Fruit fly (Drosophila melanogaster) whole organism, embryonic: ENCODE measurements around the gene CG9328.
A peak's percentile ranks its signal among the peaks of the same experiment; 100 is the strongest.

Source experiments
- Atf-2 ChIP-seq: fragments of 200-800 bp; sonication (Bioruptor generic); optimal IDR thresholded peaks from 2 replicates; lab custom pipeline; 2016; ENCODE audit warnings: missing biosample characterization, missing genetic modification characterization
- Atf3 ChIP-seq: fragments of 200-800 bp; sonication (Bioruptor generic); optimal IDR thresholded peaks from 3 replicates; lab custom pipeline; 2016; ENCODE audit warnings: missing biosample characterization, missing genetic modification characterization
- Atf6 ChIP-seq: fragments of 200-800 bp; sonication (Bioruptor generic); IDR thresholded peaks from 2 replicates; pipeline ENCODE4 v1.3.6; 2022; ENCODE audit warnings: missing biosample characterization, missing genetic modification characterization
- CG10431 ChIP-seq: fragments of 200-800 bp; sonication (Bioruptor generic); optimal IDR thresholded peaks from 3 replicates; lab custom pipeline; 2018; ENCODE audit warnings: missing biosample characterization, mild to moderate bottlenecking, missing genetic modification characterization
- CG10959 ChIP-seq: fragments of 200-800 bp; sonication (Bioruptor generic); IDR thresholded peaks from 2 replicates; pipeline ENCODE4 v1.3.6; 2022; ENCODE audit warnings: missing biosample characterization, missing genetic modification characterization
- CG12219 ChIP-seq: fragments of 200-800 bp; sonication (Bioruptor generic); optimal IDR thresholded peaks from 3 replicates; lab custom pipeline; 2018; ENCODE audit warnings: missing biosample characterization, mild to moderate bottlenecking, missing genetic modification characterization
- CG1233 ChIP-seq: fragments of 200-800 bp; sonication (Bioruptor generic); optimal IDR thresholded peaks from 4 replicates; lab custom pipeline; 2018; ENCODE audit warnings: missing biosample characterization, mild to moderate bottlenecking, missing genetic modification characterization
- CG13287 ChIP-seq: fragments of 200-800 bp; sonication (Bioruptor generic); IDR thresholded peaks from 2 replicates; pipeline ENCODE4 v1.3.6; 2022; ENCODE audit warnings: missing biosample characterization, missing genetic modification characterization; ENCODE audit not compliant: partially characterized antibody
- CG14441 ChIP-seq: fragments of 200-800 bp; sonication (Bioruptor generic); IDR thresholded peaks from 2 replicates; pipeline ENCODE4 v1.3.6; 2022; ENCODE audit warnings: missing biosample characterization, missing genetic modification characterization
- CG14860 ChIP-seq: fragments of 200-800 bp; sonication (Bioruptor generic); IDR thresholded peaks from 3 replicates; pipeline ENCODE4 v1.3.6; 2022; ENCODE audit warnings: missing biosample characterization, missing genetic modification characterization; ENCODE audit not compliant: partially characterized antibody
- CG14965 ChIP-seq: fragments of 200-800 bp; sonication (Bioruptor generic); optimal IDR thresholded peaks from 2 replicates; lab custom pipeline; 2016; ENCODE audit warnings: missing biosample characterization, missing genetic modification characterization, borderline replicate concordance
- CG16779 ChIP-seq: fragments of 200-800 bp; sonication (Bioruptor generic); IDR thresholded peaks from 2 replicates; pipeline ENCODE4 v1.3.6; 2022; ENCODE audit warnings: missing biosample characterization, missing genetic modification characterization
- CG17361 ChIP-seq: fragments of 200-800 bp; sonication (Bioruptor generic); IDR thresholded peaks from 3 replicates; pipeline ENCODE4 v1.3.6; 2022; ENCODE audit warnings: missing biosample characterization, missing genetic modification characterization
- CG3847 ChIP-seq: fragments of 200-800 bp; sonication (Bioruptor generic); IDR thresholded peaks from 2 replicates; pipeline ENCODE4 v1.3.6; 2022; ENCODE audit warnings: missing biosample characterization, missing genetic modification characterization
- CG4617 ChIP-seq: fragments of 200-800 bp; sonication (Bioruptor generic); optimal IDR thresholded peaks from 3 replicates; lab custom pipeline; 2016; ENCODE audit warnings: missing biosample characterization, missing genetic modification characterization, borderline replicate concordance
- CG4854 ChIP-seq: fragments of 200-800 bp; sonication (Bioruptor generic); optimal IDR thresholded peaks from 2 replicates; lab custom pipeline; 2016; ENCODE audit warnings: missing biosample characterization, missing genetic modification characterization, inconsistent platforms
- CG6683 ChIP-seq: fragments of 200-800 bp; sonication (Bioruptor generic); optimal IDR thresholded peaks from 2 replicates; lab custom pipeline; 2017; ENCODE audit warnings: missing biosample characterization, mild to moderate bottlenecking, missing genetic modification characterization, missing genetic modification reagents
- CG7745 ChIP-seq: fragments of 200-800 bp; sonication (Bioruptor generic); optimal IDR thresholded peaks from 2 replicates; lab custom pipeline; 2018; ENCODE audit warnings: missing biosample characterization, mild to moderate bottlenecking, missing genetic modification characterization, moderate library complexity
- Dref ChIP-seq: fragments of 200-800 bp; sonication (Bioruptor generic); IDR thresholded peaks from 2 replicates; pipeline ENCODE4 v1.3.6; 2022; ENCODE audit warnings: missing biosample characterization, missing genetic modification characterization
- Hey ChIP-seq: fragments of 200-800 bp; sonication (Bioruptor generic); optimal IDR thresholded peaks from 3 replicates; lab custom pipeline; 2018; ENCODE audit warnings: missing biosample characterization, mild to moderate bottlenecking, missing genetic modification characterization
- HmgD ChIP-seq: fragments of 200-800 bp; sonication (Bioruptor generic); optimal IDR thresholded peaks from 3 replicates; lab custom pipeline; 2016; ENCODE audit warnings: missing biosample characterization, missing genetic modification characterization
- HmgZ ChIP-seq: fragments of 200-800 bp; sonication (Bioruptor generic); optimal IDR thresholded peaks from 2 replicates; lab custom pipeline; 2018; ENCODE audit warnings: missing biosample characterization, mild to moderate bottlenecking, missing genetic modification characterization
- Hr39 ChIP-seq: fragments of >200 bp; optimal IDR thresholded peaks from 2 replicates; lab custom pipeline; 2017
- Med ChIP-seq: fragments of 200-800 bp; sonication (Bioruptor generic); peaks from one replicate; lab custom pipeline; 2016; ENCODE audit warnings: missing biosample characterization, missing genetic modification characterization, mild to moderate bottlenecking, inconsistent platforms, moderate library complexity
- Meics ChIP-seq: fragments of 200-800 bp; sonication (Bioruptor generic); optimal IDR thresholded peaks from 2 replicates; lab custom pipeline; 2017; ENCODE audit warnings: missing biosample characterization, mild to moderate bottlenecking, missing genetic modification characterization
- NFAT ChIP-seq: fragments of 200-800 bp; sonication (Bioruptor generic); IDR thresholded peaks from 2 replicates; pipeline ENCODE4 v1.3.6; 2022; ENCODE audit warnings: missing biosample characterization, missing genetic modification characterization
- Nf-YB ChIP-seq: fragments of 200-800 bp; sonication (Bioruptor generic); optimal IDR thresholded peaks from 3 replicates; lab custom pipeline; 2019; ENCODE audit warnings: missing biosample characterization, mild to moderate bottlenecking, missing genetic modification characterization, moderate library complexity
- NfI ChIP-seq: fragments of 200-800 bp; sonication (Bioruptor generic); optimal IDR thresholded peaks from 3 replicates; lab custom pipeline; 2018; ENCODE audit warnings: missing biosample characterization, mild to moderate bottlenecking, missing genetic modification characterization, moderate library complexity
- Rx ChIP-seq: fragments of 200-800 bp; sonication (Bioruptor generic); IDR thresholded peaks from 2 replicates; pipeline ENCODE4 v1.3.6; 2022; ENCODE audit warnings: missing biosample characterization, missing genetic modification characterization
- Scr ChIP-seq: fragments of 200-800 bp; sonication (Bioruptor generic); IDR thresholded peaks from 2 replicates; pipeline ENCODE4 v1.3.6; 2022; ENCODE audit warnings: missing biosample characterization, missing genetic modification characterization; ENCODE audit not compliant: partially characterized antibody
- Stat92E ChIP-seq, 3 experiments: fragments of >200 bp in 2 of 3; fragments of 200-800 bp in 1 of 3; sonication (Bioruptor generic) in 1 of 3; optimal IDR thresholded peaks; 2 replicates each; lab custom pipeline; 2017 to 2019; ENCODE audit warnings: missing biosample characterization in 3 of 3, missing genetic modification characterization in 3 of 3, mild to moderate bottlenecking in 1 of 3, moderate library complexity in 1 of 3
- Xrp1 ChIP-seq: fragments of 200-800 bp; sonication (Bioruptor generic); IDR thresholded peaks from 2 replicates; pipeline ENCODE4 v1.3.6; 2022; ENCODE audit warnings: missing biosample characterization, missing genetic modification characterization
- ap ChIP-seq: fragments of 200-800 bp; sonication (Bioruptor generic); IDR thresholded peaks from 2 replicates; pipeline ENCODE4 v1.3.6; 2022; ENCODE audit warnings: missing biosample characterization, missing genetic modification characterization
- ash1 ChIP-seq: fragments of 200-800 bp; sonication (Bioruptor generic); optimal IDR thresholded peaks from 2 replicates; lab custom pipeline; 2018; ENCODE audit warnings: missing biosample characterization, mild to moderate bottlenecking, missing genetic modification characterization
- bbx ChIP-seq: fragments of 200-800 bp; sonication (Bioruptor generic); IDR thresholded peaks from 2 replicates; pipeline ENCODE4 v1.3.6; 2022; ENCODE audit warnings: missing biosample characterization, missing genetic modification characterization; ENCODE audit not compliant: partially characterized antibody
- btn ChIP-seq: fragments of 200-800 bp; sonication (Bioruptor generic); optimal IDR thresholded peaks from 2 replicates; lab custom pipeline; 2016; ENCODE audit warnings: missing biosample characterization, missing genetic modification characterization
- ems ChIP-seq: fragments of 200-800 bp; sonication (Bioruptor generic); optimal IDR thresholded peaks from 3 replicates; lab custom pipeline; 2016; ENCODE audit warnings: missing biosample characterization, missing genetic modification characterization
- eve ChIP-seq, 2 experiments: fragments of >200 bp; optimal IDR thresholded peaks; 2 replicates each; lab custom pipeline; 2017; ENCODE audit warnings: missing biosample characterization in 2 of 2, missing genetic modification characterization in 2 of 2
- gcm2 ChIP-seq: fragments of 200-800 bp; sonication (Bioruptor generic); optimal IDR thresholded peaks from 2 replicates; lab custom pipeline; 2016; ENCODE audit warnings: missing biosample characterization, missing genetic modification characterization
- gfzf ChIP-seq: fragments of 200-800 bp; sonication (Bioruptor generic); optimal IDR thresholded peaks from 2 replicates; lab custom pipeline; 2016; ENCODE audit warnings: missing biosample characterization, mild to moderate bottlenecking, missing genetic modification characterization, moderate library complexity
- kay ChIP-seq: fragments of 200-800 bp; sonication (Bioruptor generic); optimal IDR thresholded peaks from 2 replicates; lab custom pipeline; 2016; ENCODE audit warnings: missing biosample characterization, missing genetic modification characterization
- mam ChIP-seq: fragments of 200-800 bp; sonication (Bioruptor generic); optimal IDR thresholded peaks from 3 replicates; lab custom pipeline; 2016; ENCODE audit warnings: missing biosample characterization, missing genetic modification characterization
- nmo ChIP-seq: fragments of 200-800 bp; sonication (Bioruptor generic); optimal IDR thresholded peaks from 2 replicates; lab custom pipeline; 2018; ENCODE audit warnings: missing biosample characterization, mild to moderate bottlenecking, missing genetic modification characterization, moderate library complexity
- oc ChIP-seq: fragments of 200-800 bp; sonication (Bioruptor generic); optimal IDR thresholded peaks from 2 replicates; lab custom pipeline; 2018; ENCODE audit warnings: missing biosample characterization, mild to moderate bottlenecking, missing genetic modification characterization, moderate library complexity
- pum ChIP-seq: fragments of 200-800 bp; sonication (Bioruptor generic); optimal IDR thresholded peaks from 2 replicates; lab custom pipeline; 2016; ENCODE audit warnings: missing biosample characterization, missing genetic modification characterization
- ro ChIP-seq: fragments of 200-800 bp; sonication (Bioruptor generic); IDR thresholded peaks from 2 replicates; pipeline ENCODE4 v1.3.6; 2022; ENCODE audit warnings: missing biosample characterization, missing genetic modification characterization
- sc ChIP-seq, 3 experiments: fragments of >200 bp in 2 of 3; fragments of 200-800 bp in 1 of 3; sonication (Bioruptor generic) in 1 of 3; optimal IDR thresholded peaks; 2 replicates in 2 of 3; 3 replicates in 1 of 3; lab custom pipeline; 2017; ENCODE audit warnings: mild to moderate bottlenecking in 1 of 3, missing biosample characterization in 1 of 3, missing genetic modification characterization in 1 of 3, missing genetic modification reagents in 1 of 3
- schlank ChIP-seq: fragments of 200-800 bp; sonication (Bioruptor generic); optimal IDR thresholded peaks from 2 replicates; lab custom pipeline; 2018; ENCODE audit warnings: missing biosample characterization, mild to moderate bottlenecking, missing genetic modification characterization
- unpg ChIP-seq: fragments of 200-800 bp; sonication (Bioruptor generic); optimal IDR thresholded peaks from 3 replicates; lab custom pipeline; 2018; ENCODE audit warnings: missing biosample characterization, mild to moderate bottlenecking, missing genetic modification characterization, moderate library complexity
- vfl ChIP-seq: fragments of 200-800 bp; sonication (Bioruptor generic); optimal IDR thresholded peaks from 2 replicates; lab custom pipeline; 2016; ENCODE audit warnings: missing biosample characterization, missing genetic modification characterization
- yki ChIP-seq: fragments of >200 bp; optimal IDR thresholded peaks from 3 replicates; lab custom pipeline; 2018

CG9328 gene

dm6 chr2L:20780768-20781167 lies 16.7 kb upstream of the CG9328 start (continued):
- TF ChIP-seq Rx (GFP tag; lab: Robert Waterston, UW) (0 out of 2 replicates have a peak, but pooled peaks have one; percentile 20), yki (lab: Kevin White, UChicago) (no peak), Scr (no peak), CG14860 (GFP tag; lab: Robert Waterston, UW) (no peak), CG14965 (peak; percentile 59), ap (GFP tag; lab: Robert Waterston, UW) (0 out of 2 replicates have a peak, but pooled peaks have one; percentile 19), NfI (GFP tag; lab: Kevin White, UChicago) (peak; percentile 35), Dref (no peak), kay (GFP tag; lab: Kevin White, UChicago) (no peak), Hey (tag; lab: Kevin White, UChicago) (peak; percentile 53), gcm2 (GFP tag; lab: Kevin White, UChicago) (no peak), Atf6 (peak; percentile 53), btn (GFP tag; lab: Kevin White, UChicago) (peak; percentile 71), nmo (GFP tag; lab: Kevin White, UChicago) (no peak), NFAT (GFP tag; lab: Robert Waterston, UW) (peak; percentile 42; the same call in 1 of the 2 replicates), CG6683 (GFP tag; lab: Kevin White, UChicago) (peak; percentile 65), Stat92E (GFP tag; optimal IDR thresholded peaks at IDR 0.05; lab: Kevin White, UChicago) (no peak), CG7745 (tag; lab: Kevin White, UChicago) (peak; percentile 16), pum (GFP tag; lab: Kevin White, UChicago) (peak; percentile 2), Meics (GFP tag; lab: Kevin White, UChicago) (peak; percentile 73), ro (GFP tag; lab: Robert Waterston, UW) (no peak), gfzf (GFP tag; lab: Kevin White, UChicago) (no peak), CG10431 (GFP tag; lab: Kevin White, UChicago) (peak; percentile 26), Med (GFP tag; lab: Kevin White, UChicago) (peak; percentile 95), CG4617 (GFP tag; lab: Kevin White, UChicago) (no peak), Nf-YB (GFP tag; lab: Kevin White, UChicago) (peak; percentile 51), Xrp1 (GFP tag; lab: Robert Waterston, UW) (peak; percentile 80), ash1 (peak; percentile 87), unpg (GFP tag; lab: Kevin White, UChicago) (peak; percentile 58), CG12219 (GFP tag; lab: Kevin White, UChicago) (peak; percentile 51), CG4854 (GFP tag; lab: Kevin White, UChicago) (peak; percentile 59), sc (optimal IDR thresholded peaks at IDR 0.05; lab: Kevin White, UChicago) (no peak), sc (GFP tag; optimal IDR thresholded peaks at IDR 0.05; lab: Kevin White, UChicago) (peak; percentile 34), bbx (GFP tag; lab: Robert Waterston, UW) (no peak), HmgZ (peak; percentile 37), Atf-2 (GFP tag; lab: Kevin White, UChicago) (peak; percentile 39), CG10959 (GFP tag; lab: Robert Waterston, UW) (peak; percentile 45; the same call in 1 of the 2 replicates), eve (GFP tag; optimal IDR thresholded peaks at IDR 0.05; lab: Kevin White, UChicago) (no peak), CG17361 (GFP tag; lab: Robert Waterston, UW) (0 out of 3 replicates have a peak, but pooled peaks have one; percentile 38), CG1233 (GFP tag; lab: Kevin White, UChicago) (peak; percentile 78), schlank (peak; percentile 86), CG13287 (GFP tag; lab: Robert Waterston, UW) (no peak), HmgD (GFP tag; lab: Kevin White, UChicago) (no peak), oc (tag; lab: Kevin White, UChicago) (peak; percentile 40), ems (GFP tag; lab: Kevin White, UChicago) (peak; percentile 32), Atf3 (GFP tag; lab: Kevin White, UChicago) (peak; percentile 38), vfl (GFP tag; lab: Kevin White, UChicago) (no peak), Hr39 (lab: Kevin White, UChicago) (no peak), CG14441 (GFP tag; lab: Robert Waterston, UW) (no peak), mam (GFP tag; lab: Kevin White, UChicago) (peak; percentile 1), CG16779 (GFP tag; lab: Robert Waterston, UW) (no peak), CG3847 (GFP tag; lab: Robert Waterston, UW) (no peak)
